Fruit fly (Drosophila melanogaster) whole organism, prepupa: Measurements from ENCODE around the gene Rcd2.
A peak's percentile ranks its signal among the peaks of the same experiment; 100 is the strongest.
"Not testable (repeated sequence)": the region's sequence is repeated elsewhere in the genome, so short reads cannot be mapped to it uniquely, and the experiment has no call there.

ENCODE experiments used
- CG11762 ChIP-seq: fragments of 200-800 bp; sonication (Bioruptor generic); optimal IDR thresholded peaks from 3 replicates; lab custom pipeline; 2016; ENCODE audit warnings: missing biosample characterization, missing genetic modification characterization; ENCODE audit not compliant: insufficient read depth
- CG15336 ChIP-seq: fragments of 200-800 bp; sonication (Bioruptor generic); IDR thresholded peaks from 2 replicates; pipeline ENCODE4 v1.3.6; 2022; ENCODE audit warnings: missing biosample characterization, missing genetic modification characterization
- CG31627 ChIP-seq: fragments of 200-800 bp; sonication (Bioruptor generic); optimal IDR thresholded peaks from 3 replicates; lab custom pipeline; 2016; ENCODE audit warnings: missing biosample characterization, missing genetic modification characterization
- CG32006 ChIP-seq: fragments of 200-800 bp; sonication (Bioruptor generic); optimal IDR thresholded peaks from 3 replicates; lab custom pipeline; 2017; ENCODE audit warnings: missing biosample characterization, mild to moderate bottlenecking, missing genetic modification characterization
- CG4318 ChIP-seq: fragments of 200-800 bp; sonication (Bioruptor generic); optimal IDR thresholded peaks from 3 replicates; lab custom pipeline; 2017; ENCODE audit warnings: missing biosample characterization, mild to moderate bottlenecking, missing genetic modification characterization
- CG6792 ChIP-seq: fragments of 200-800 bp; sonication (Bioruptor generic); optimal IDR thresholded peaks from 3 replicates; lab custom pipeline; 2016; ENCODE audit warnings: missing biosample characterization, missing genetic modification characterization
- CG6808 ChIP-seq: fragments of 200-800 bp; sonication (Bioruptor generic); optimal IDR thresholded peaks from 3 replicates; lab custom pipeline; 2017; ENCODE audit warnings: missing biosample characterization, missing genetic modification characterization, mild to moderate bottlenecking, moderate library complexity, missing genetic modification reagents
- CG6854 ChIP-seq: fragments of 200-800 bp; sonication (Bioruptor generic); optimal IDR thresholded peaks from 2 replicates; lab custom pipeline; 2017; ENCODE audit warnings: missing biosample characterization, mild to moderate bottlenecking, missing genetic modification characterization
- CG7368 ChIP-seq: fragments of 200-800 bp; sonication (Bioruptor generic); optimal IDR thresholded peaks from 3 replicates; lab custom pipeline; 2016; ENCODE audit warnings: missing biosample characterization, missing genetic modification characterization
- CG8119 ChIP-seq: fragments of 200-800 bp; sonication (Bioruptor generic); IDR thresholded peaks from 3 replicates; pipeline ENCODE4 v1.3.6; 2022; ENCODE audit warnings: missing biosample characterization, missing genetic modification characterization
- CG8319 ChIP-seq: fragments of 200-800 bp; sonication (Bioruptor generic); optimal IDR thresholded peaks from 3 replicates; lab custom pipeline; 2016; ENCODE audit warnings: missing biosample characterization, missing genetic modification characterization
- CG9139 ChIP-seq: fragments of 200-800 bp; sonication (Bioruptor generic); optimal IDR thresholded peaks from 3 replicates; lab custom pipeline; 2017; ENCODE audit warnings: missing biosample characterization, mild to moderate bottlenecking, missing genetic modification characterization
- Eip78C ChIP-seq: fragments of 200-800 bp; sonication (Bioruptor generic); peaks from one replicate; lab custom pipeline; 2016; ENCODE audit warnings: missing biosample characterization, missing genetic modification characterization
- Ets96B ChIP-seq: fragments of 200-800 bp; optimal IDR thresholded peaks from 2 replicates; lab custom pipeline; 2019; ENCODE audit warnings: missing biosample characterization, mild to moderate bottlenecking, missing genetic modification characterization, moderate library complexity
- Gug ChIP-seq: fragments of 200-800 bp; sonication (Bioruptor generic); IDR thresholded peaks from 2 replicates; pipeline ENCODE4 v1.3.6; 2022; ENCODE audit warnings: missing biosample characterization, missing genetic modification characterization
- Hr38 ChIP-seq: sonication (Bioruptor generic); optimal IDR thresholded peaks from 2 replicates; lab custom pipeline; 2016; ENCODE audit warnings: missing biosample characterization, missing genetic modification characterization
- Hr39 ChIP-seq: fragments of 200-800 bp; sonication (Bioruptor generic); optimal IDR thresholded peaks from 2 replicates; lab custom pipeline; 2016; ENCODE audit warnings: missing biosample characterization, missing genetic modification characterization
- Hr4 ChIP-seq: fragments of 200-800 bp; sonication (Bioruptor generic); optimal IDR thresholded peaks from 3 replicates; lab custom pipeline; 2016; ENCODE audit warnings: missing biosample characterization, missing genetic modification characterization
- Smox ChIP-seq: fragments of 200-800 bp; sonication (Bioruptor generic); optimal IDR thresholded peaks from 3 replicates; lab custom pipeline; 2016; ENCODE audit warnings: missing biosample characterization, missing genetic modification characterization
- Sox15 ChIP-seq: fragments of 200-800 bp; sonication (Bioruptor generic); optimal IDR thresholded peaks from 3 replicates; lab custom pipeline; 2016; ENCODE audit warnings: missing biosample characterization, missing genetic modification characterization
- dac ChIP-seq: fragments of 200-800 bp; sonication (Bioruptor generic); optimal IDR thresholded peaks from 2 replicates; lab custom pipeline; 2017; ENCODE audit warnings: missing biosample characterization, mild to moderate bottlenecking, missing genetic modification characterization
- dsx ChIP-seq: fragments of 200-800 bp; optimal IDR thresholded peaks from 3 replicates; lab custom pipeline; 2019; ENCODE audit warnings: missing biosample characterization, mild to moderate bottlenecking, missing genetic modification characterization, moderate library complexity; ENCODE audit not compliant: poor library complexity, severe bottlenecking
- eg ChIP-seq: fragments of 200-800 bp; sonication (Bioruptor generic); IDR thresholded peaks from 3 replicates; pipeline ENCODE4 v1.3.6; 2022; ENCODE audit warnings: missing biosample characterization, missing genetic modification characterization
- esn ChIP-seq: fragments of 200-800 bp; sonication (Bioruptor generic); optimal IDR thresholded peaks from 2 replicates; lab custom pipeline; 2016; ENCODE audit warnings: missing biosample characterization, mild to moderate bottlenecking, missing genetic modification characterization, moderate library complexity
- fd85E ChIP-seq: fragments of 200-800 bp; sonication (Bioruptor generic); optimal IDR thresholded peaks from 3 replicates; lab custom pipeline; 2016; ENCODE audit warnings: missing biosample characterization, missing genetic modification characterization
- fkh ChIP-seq: fragments of 200-800 bp; sonication (Bioruptor generic); optimal IDR thresholded peaks from 3 replicates; lab custom pipeline; 2017; ENCODE audit warnings: missing biosample characterization, mild to moderate bottlenecking, missing genetic modification characterization, moderate library complexity
- spab ChIP-seq: fragments of 200-800 bp; sonication (Bioruptor generic); optimal IDR thresholded peaks from 2 replicates; lab custom pipeline; 2017; ENCODE audit warnings: missing biosample characterization, mild to moderate bottlenecking, missing genetic modification characterization, missing genetic modification reagents
- ss ChIP-seq, 2 experiments: fragments of 200-800 bp; sonication (Bioruptor generic); optimal IDR thresholded peaks; 2 replicates in 1 of 2; 3 replicates in 1 of 2; lab custom pipeline; 2017 to 2018; ENCODE audit warnings: mild to moderate bottlenecking in 2 of 2, missing biosample characterization in 2 of 2, missing genetic modification characterization in 2 of 2, moderate library complexity in 1 of 2
- svp ChIP-seq: fragments of 200-800 bp; sonication (Bioruptor generic); peaks from one replicate; lab custom pipeline; 2016; ENCODE audit warnings: missing biosample characterization, missing genetic modification characterization
- topi ChIP-seq: fragments of 200-800 bp; sonication (Bioruptor generic); optimal IDR thresholded peaks from 3 replicates; lab custom pipeline; 2016; ENCODE audit warnings: missing biosample characterization, missing genetic modification characterization

The Rcd2 gene

DNA sequence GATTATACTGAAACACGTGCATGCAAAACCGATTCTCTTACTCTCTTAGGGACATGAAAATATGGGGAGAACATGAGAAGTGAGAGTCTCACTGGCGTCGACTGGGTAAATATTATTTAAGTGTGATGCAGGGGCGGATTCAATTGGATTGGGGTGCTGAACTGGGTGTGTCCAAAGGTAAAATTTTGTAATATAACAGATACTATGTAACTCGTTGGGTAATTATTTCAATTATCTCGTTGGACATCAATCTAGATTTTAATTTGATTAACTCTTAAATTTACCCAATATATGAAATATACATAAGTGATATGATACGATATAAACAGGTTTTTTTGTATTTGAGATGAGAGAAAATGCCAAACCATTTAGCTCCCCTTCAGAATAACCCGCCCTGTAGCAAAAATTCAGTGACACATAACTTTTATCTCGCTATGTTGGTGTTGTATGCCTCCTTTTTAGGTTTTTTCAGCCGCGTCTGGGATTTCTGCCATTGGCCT lies 32.0 kb downstream of the Rcd2 start (continued):
- TF ChIP-seq CG8119 (no peak; the same call in none of the 3 replicates), CG15336 (GFP tag; lab: Robert Waterston, UW) (peak; percentile 84), CG31627 (GFP tag; lab: Kevin White, UChicago) (peak; percentile 94), CG7368 (GFP tag; lab: Kevin White, UChicago) (peak; percentile 88), esn (GFP tag; lab: Kevin White, UChicago) (peak; percentile 94), CG11762 (GFP tag; lab: Kevin White, UChicago) (peak; percentile 83), fd85E (GFP tag; lab: Kevin White, UChicago) (peak; percentile 75), CG6854 (GFP tag; lab: Kevin White, UChicago) (peak; percentile 80), CG6792 (GFP tag; lab: Kevin White, UChicago) (peak; percentile 90), Hr38 (GFP tag; lab: Kevin White, UChicago) (no peak), Gug (peak; percentile 90), svp (GFP tag; lab: Kevin White, UChicago) (peak; percentile 97), Hr4 (GFP tag; lab: Kevin White, UChicago) (peak; percentile 91), Sox15 (peak; percentile 85), CG6808 (GFP tag; lab: Kevin White, UChicago) (peak; percentile 91), Hr39 (GFP tag; lab: Kevin White, UChicago) (peak; percentile 92)

DNA sequence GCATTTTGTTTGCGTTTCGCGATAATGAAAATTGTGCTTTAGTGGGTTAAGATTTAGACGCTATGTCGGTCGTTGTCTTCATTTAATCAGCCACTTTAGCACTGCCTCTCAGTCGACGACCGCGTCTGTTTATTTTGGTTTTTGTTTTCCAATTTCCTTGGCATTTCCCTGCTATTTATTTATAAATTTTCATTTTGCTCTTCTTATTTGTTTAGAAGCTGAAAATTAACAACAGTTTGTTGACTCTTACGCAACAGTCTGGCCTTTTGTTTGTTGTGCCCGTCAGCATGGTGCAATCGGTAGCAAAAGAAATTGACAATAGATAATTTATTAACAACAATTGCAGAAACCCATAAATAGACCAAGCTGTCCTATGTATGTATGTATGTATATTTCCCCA lies 32.7 kb downstream of the Rcd2 start:
- no peak for TF ChIP-seq CG4318
- 0 out of 2 replicates have a peak, but pooled peaks have one; percentile 18 for TF ChIP-seq CG15336 (GFP tag; lab: Robert Waterston, UW)
- peak; percentile 70 for TF ChIP-seq Eip78C (GFP tag; lab: Kevin White, UChicago)

DNA sequence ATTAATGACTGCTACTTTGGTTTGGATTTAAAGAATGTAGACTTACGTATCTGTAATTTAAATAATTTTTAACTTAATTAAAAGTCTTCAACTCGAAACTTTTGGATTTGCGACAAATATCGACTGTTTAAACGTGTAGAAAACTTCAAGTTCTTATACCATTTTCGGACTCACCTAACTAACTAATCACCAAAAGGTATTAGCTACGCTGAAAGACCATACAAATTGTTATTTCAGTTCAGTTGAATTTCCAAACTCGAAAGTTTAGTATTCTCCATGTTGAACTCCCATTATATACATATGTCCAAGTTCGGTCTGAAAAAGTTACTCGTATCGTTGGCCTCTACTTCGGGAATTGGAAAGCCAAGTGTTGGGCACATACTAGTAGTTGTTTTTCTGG lies 34.5 kb downstream of the Rcd2 start, which contains the start of gene CG5078:
Gene CG5078, plus strand, starts transcription at position 301 of the 400 bp plus-strand sequence.
- TF ChIP-seq CG8319 (GFP tag; lab: Kevin White, UChicago), result no peak

DNA sequence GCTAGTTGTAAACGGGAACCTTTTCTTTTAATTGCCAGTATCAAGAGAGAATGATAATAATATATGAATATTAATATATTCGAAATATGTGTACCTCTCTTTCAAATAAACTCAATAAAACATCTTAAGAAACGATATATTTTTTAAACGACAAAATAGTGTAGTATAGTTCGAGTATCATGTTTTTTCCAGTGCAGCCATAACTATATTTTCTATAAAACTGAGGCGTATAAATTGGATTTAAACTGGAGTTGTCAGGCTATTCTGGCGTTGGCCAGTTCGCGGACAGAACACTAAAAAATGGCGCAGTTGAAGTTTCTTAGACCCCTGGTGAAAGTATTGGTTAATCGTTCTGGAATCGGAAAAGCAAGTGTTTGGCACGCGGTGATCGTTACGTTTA lies 36.3 kb downstream of the Rcd2 start, which contains the start of gene CG17637:
Gene CG17637, plus strand, starts transcription at position 301 of the 400 bp plus-strand sequence.
- not testable (repeated sequence) for TF ChIP-seq esn, CG32006, CG9139 (GFP tag; lab: Kevin White, UChicago)

DNA sequence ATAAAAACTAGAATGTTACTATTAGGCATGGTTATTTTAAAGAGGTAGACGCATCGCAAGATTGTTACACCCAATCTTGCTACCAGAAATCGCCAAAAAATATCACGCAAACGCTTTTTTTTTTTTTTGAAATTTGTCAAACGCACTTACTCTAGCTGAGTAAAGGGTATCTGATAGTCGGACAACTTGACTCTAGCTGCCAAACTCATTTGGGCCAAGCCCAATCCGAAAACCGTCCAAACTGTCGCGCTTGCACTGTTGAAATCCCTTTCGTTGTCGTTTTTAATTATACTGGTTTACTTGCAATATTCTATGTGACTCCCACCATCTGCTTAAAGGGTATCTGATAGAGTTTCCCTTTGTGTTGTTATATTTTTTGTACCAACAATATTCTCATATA lies 37.0 kb downstream of the Rcd2 start:
- TF ChIP-seq Ets96B (no peak), CG8319 (GFP tag; lab: Kevin White, UChicago) (no peak)

DNA sequence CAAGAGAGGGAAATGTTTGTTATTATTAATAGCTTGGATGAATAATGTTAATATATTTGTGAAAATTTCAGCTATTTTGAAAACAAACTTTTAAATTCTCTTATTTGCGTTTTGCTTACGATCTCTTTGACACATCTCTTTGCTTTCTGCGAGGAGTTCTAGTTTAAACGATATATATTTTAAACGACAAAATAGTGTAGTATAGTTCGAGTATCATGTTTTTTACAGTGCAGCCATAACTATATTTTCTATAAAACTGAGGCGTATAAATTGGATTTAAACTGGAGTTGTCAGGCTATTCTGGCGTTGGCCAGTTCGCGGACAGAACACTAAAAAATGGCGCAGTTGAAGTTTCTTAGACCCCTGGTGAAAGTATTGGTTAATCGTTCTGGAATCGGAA lies 40.7 kb downstream of the Rcd2 start, which contains the start of gene CG18281:
Gene CG18281, plus strand, starts transcription at position 301 of the 400 bp plus-strand sequence.
- TF ChIP-seq spab (GFP tag; lab: Kevin White, UChicago); fkh; CG31627 (GFP tag; lab: Kevin White, UChicago): not testable (repeated sequence)

DNA sequence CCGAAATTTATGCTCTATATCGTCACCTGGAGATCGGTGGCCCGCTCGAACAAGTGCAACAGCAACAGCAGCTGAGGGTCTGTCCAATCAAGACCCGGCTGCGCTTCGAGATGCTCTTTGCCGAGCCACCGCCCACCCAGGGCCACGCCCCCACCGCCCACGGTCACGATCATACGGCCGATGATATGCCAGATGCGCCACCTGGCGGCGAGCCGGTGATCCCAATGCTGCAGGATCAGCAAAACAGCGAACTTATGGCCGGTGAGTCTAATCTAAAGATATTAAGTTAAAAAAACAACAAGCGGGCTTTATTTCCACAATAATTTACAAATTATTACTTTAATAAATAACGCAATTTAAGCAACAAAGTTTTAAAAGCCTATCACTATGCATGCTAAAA lies 42.0 kb downstream of the Rcd2 start:
- TF ChIP-seq dsx (GFP tag; lab: Kevin White, UChicago) (no peak), Hr38 (GFP tag; lab: Kevin White, UChicago) (no peak), Smox (GFP tag; lab: Kevin White, UChicago) (no peak), CG6792 (GFP tag; lab: Kevin White, UChicago) (no peak), topi (GFP tag; lab: Kevin White, UChicago) (no peak), ss (GFP tag; optimal IDR thresholded peaks at IDR 0.05; lab: Kevin White, UChicago) (no peak), Sox15 (no peak), CG6854 (GFP tag; lab: Kevin White, UChicago) (no peak), CG8119 (no peak), dac (GFP tag; lab: Kevin White, UChicago) (no peak), eg (GFP tag; lab: Robert Waterston, UW) (no peak)
